Fruit fly (Drosophila melanogaster): ENCODE data around the gene CG15601.
A peak's percentile ranks its signal among the peaks of the same experiment; 100 is the strongest.

Gene CG15601

dm6 chrX:15760447-15761297 lies 50.2 kb downstream of the CG15601 start, which contains the start of the genes Graf and mRpL3 (continued):
- TF ChIP-seq CG9215 (GFP tag; IDR thresholded peaks at IDR 0.05) (no peak), CG2202 (tag; optimal IDR thresholded peaks at IDR 0.05) (no peak), phol (tag; optimal IDR thresholded peaks at IDR 0.05) (peak; percentile 12), zfh2 (GFP tag; optimal IDR thresholded peaks at IDR 0.05) (no peak), salm (tag; optimal IDR thresholded peaks at IDR 0.05) (no peak), CoRest (tag; optimal IDR thresholded peaks at IDR 0.05) (no peak), CG31388 (GFP tag; optimal IDR thresholded peaks at IDR 0.05) (no peak), CG1024 (GFP tag; IDR thresholded peaks at IDR 0.05) (peak; percentile 11; the same call in 1 of the 2 replicates), Dll (GFP tag; IDR thresholded peaks at IDR 0.05; ENCODE audit: partially characterized antibody) (peak; percentile 85; the same call in 3 of the 4 replicates), CG11696 (GFP tag; IDR thresholded peaks at IDR 0.05) (no peak), knrl (GFP tag; IDR thresholded peaks at IDR 0.05; ENCODE audit: partially characterized antibody) (peak; percentile 89), CG17612 (GFP tag; IDR thresholded peaks at IDR 0.05) (no peak), CG15269 (tag; optimal IDR thresholded peaks at IDR 0.05) (no peak), PHDP (tag; optimal IDR thresholded peaks at IDR 0.05) (no peak), hb (GFP tag; IDR thresholded peaks at IDR 0.05; ENCODE audit: partially characterized antibody) (peak; percentile 93), CG12071 (GFP tag; optimal IDR thresholded peaks at IDR 0.05) (no peak), CG4707 (GFP tag; optimal IDR thresholded peaks at IDR 0.05) (no peak), hbn (GFP tag; IDR thresholded peaks at IDR 0.05; ENCODE audit: partially characterized antibody) (peak; percentile 77), jigr1 (GFP tag; IDR thresholded peaks at IDR 0.05) (no peak), GATAe (GFP tag; conservative IDR thresholded peaks at IDR 0.05) (no peak), CG6813 (GFP tag; optimal IDR thresholded peaks at IDR 0.05) (no peak), rib (GFP tag; IDR thresholded peaks at IDR 0.05) (no peak), CG11085 (GFP tag; IDR thresholded peaks at IDR 0.05) (no peak), Fer3 (tag; optimal IDR thresholded peaks at IDR 0.05) (no peak), mam (GFP tag; optimal IDR thresholded peaks at IDR 0.05) (no peak), kni (GFP tag; optimal IDR thresholded peaks at IDR 0.05) (no peak), nmo (GFP tag; optimal IDR thresholded peaks at IDR 0.05) (peak; percentile 17), stc (GFP tag; IDR thresholded peaks at IDR 0.05) (no peak), CG9727 (GFP tag; optimal IDR thresholded peaks at IDR 0.05) (no peak), CG3847 (GFP tag; IDR thresholded peaks at IDR 0.05) (no peak), toy (GFP tag; IDR thresholded peaks at IDR 0.05) (no peak), CG3726 (GFP tag; IDR thresholded peaks at IDR 0.05) (no peak), HmgZ (tag; optimal IDR thresholded peaks at IDR 0.05) (no peak), H2.0 (GFP tag; IDR thresholded peaks at IDR 0.05) (no peak), CG3995 (GFP tag; optimal IDR thresholded peaks at IDR 0.05) (peak; percentile 73), tna (GFP tag; IDR thresholded peaks at IDR 0.05; ENCODE audit: partially characterized antibody) (peak; percentile 93), Ets97D (GFP tag; optimal IDR thresholded peaks at IDR 0.05) (no peak), CG12104 (GFP tag; optimal IDR thresholded peaks at IDR 0.05) (no peak), CG6254 (GFP tag; optimal IDR thresholded peaks at IDR 0.05) (no peak), sima (GFP tag; optimal IDR thresholded peaks at IDR 0.05) (no peak), fu2 (GFP tag; optimal IDR thresholded peaks at IDR 0.05) (no peak), CG4282 (GFP tag; optimal IDR thresholded peaks at IDR 0.05) (no peak), CG2116 (GFP tag; optimal IDR thresholded peaks at IDR 0.05) (peak; percentile 47), CG11504 (tag; optimal IDR thresholded peaks at IDR 0.05) (no peak), CG9797 (GFP tag; optimal IDR thresholded peaks at IDR 0.05) (no peak), Aef1 (GFP tag; IDR thresholded peaks at IDR 0.05) (no peak), CG4404 (GFP tag; IDR thresholded peaks at IDR 0.05) (no peak), CG7271 (tag; optimal IDR thresholded peaks at IDR 0.05) (no peak), dimm (GFP tag; IDR thresholded peaks at IDR 0.05) (no peak)

Measured in whole organism, embryonic.